Worm (Caenorhabditis elegans) whole organism, L2 larva: ENCODE measurements around the gene vig-1.

ENCODE experiments used
- R02D3.7 ChIP-seq: fragments of 150-350 bp; optimal IDR thresholded peaks from 2 replicates; lab custom pipeline; 2014; ENCODE audit warnings: missing biosample characterization, missing genetic modification characterization
- dmd-4 ChIP-seq: sonication (generic microtip); optimal IDR thresholded peaks from 2 replicates; lab custom pipeline; 2017; ENCODE audit warnings: missing biosample characterization, missing genetic modification characterization
- egl-27 ChIP-seq: sonication (generic microtip); optimal IDR thresholded peaks from 3 replicates; lab custom pipeline; 2017; ENCODE audit warnings: missing biosample characterization, missing genetic modification reagents, missing genetic modification characterization
- fos-1 ChIP-seq: fragments of 150-350 bp; optimal IDR thresholded peaks from 2 replicates; lab custom pipeline; 2014; ENCODE audit warnings: missing biosample characterization, missing genetic modification characterization
- lin-13 ChIP-seq: fragments of 150-350 bp; optimal IDR thresholded peaks from 2 replicates; lab custom pipeline; 2014; ENCODE audit warnings: missing biosample characterization, missing genetic modification reagents, missing genetic modification characterization
- lin-39 ChIP-seq: fragments of 150-350 bp; optimal IDR thresholded peaks from 2 replicates; lab custom pipeline; 2014; ENCODE audit warnings: missing biosample characterization, missing genetic modification reagents, missing genetic modification characterization
- mdl-1 ChIP-seq, 2 experiments: fragments of 150-350 bp in 1 of 2; sonication (generic microtip) in 1 of 2; optimal IDR thresholded peaks; 2 replicates each; lab custom pipeline; 2017; ENCODE audit warnings: missing biosample characterization in 2 of 2, missing genetic modification characterization in 2 of 2
- nhr-12 ChIP-seq: fragments of 150-350 bp; optimal IDR thresholded peaks from 2 replicates; lab custom pipeline; 2014; ENCODE audit warnings: missing biosample characterization, missing genetic modification characterization
- nhr-237 ChIP-seq: fragments of 150-350 bp; optimal IDR thresholded peaks from 2 replicates; lab custom pipeline; 2014; ENCODE audit warnings: missing biosample characterization, missing genetic modification characterization
- unc-39 ChIP-seq: fragments of 150-350 bp; optimal IDR thresholded peaks from 2 replicates; lab custom pipeline; 2014; ENCODE audit warnings: missing biosample characterization, missing genetic modification characterization
- unc-55 ChIP-seq: fragments of 150-350 bp; sonication (generic microtip); optimal IDR thresholded peaks from 3 replicates; lab custom pipeline; 2014; ENCODE audit warnings: missing biosample characterization, missing genetic modification reagents, missing genetic modification characterization
- unc-62 ChIP-seq: fragments of 150-350 bp; optimal IDR thresholded peaks from 2 replicates; lab custom pipeline; 2014; ENCODE audit warnings: missing biosample characterization, missing genetic modification reagents, missing genetic modification characterization
- ztf-4 ChIP-seq: fragments of 150-350 bp; optimal IDR thresholded peaks from 2 replicates; lab custom pipeline; 2014; ENCODE audit warnings: missing biosample characterization, missing genetic modification characterization

DNA sequence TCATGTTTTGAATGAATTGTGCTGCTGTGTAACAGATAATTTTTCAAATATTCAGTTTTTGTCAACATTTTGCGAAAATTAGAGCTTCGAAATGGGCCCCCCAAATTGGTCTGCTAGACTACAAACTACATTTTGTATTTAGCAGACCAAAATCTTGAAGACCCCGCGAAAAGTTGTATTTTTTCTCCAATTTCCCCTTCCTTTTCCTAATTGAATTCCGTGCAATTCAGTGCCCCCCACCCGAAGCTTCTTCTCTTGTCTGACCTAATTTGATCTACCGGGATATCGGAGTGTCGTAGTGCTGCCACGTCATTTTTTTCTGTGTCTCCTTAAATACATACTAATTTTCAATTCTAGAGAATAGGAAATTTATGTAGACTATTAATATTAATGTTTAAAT, 3.2 kb downstream of the vig-1 start:
- TF ChIP-seq unc-39 (no peak), dmd-4 (tag; lab: Kevin White, UChicago) (no peak), nhr-12 (tag; lab: Kevin White, UChicago) (no peak), mdl-1 (tag; optimal IDR thresholded peaks at IDR 0.05; lab: Kevin White, UChicago) (no peak), R02D3.7 (tag; lab: Kevin White, UChicago) (no peak), unc-62 (no peak), fos-1 (tag; lab: Kevin White, UChicago) (no peak), egl-27 (no peak), lin-39 (no peak), ztf-4 (tag; lab: Kevin White, UChicago) (no peak), lin-13 (GFP tag; lab: Kevin White, UChicago) (no peak), unc-55 (GFP tag; lab: Kevin White, UChicago) (no peak), nhr-237 (tag; lab: Kevin White, UChicago) (no peak)
